Fruit fly (Drosophila melanogaster): ENCODE data around the gene CG9215.
A peak's percentile ranks its signal among the peaks of the same experiment; 100 is the strongest.

The CG9215 gene

dm6 chrX:15554256-15554678 lies 28.4 kb downstream of the CG9215 start, which contains the start of gene Ac13E (continued):
- TF ChIP-seq hkb (optimal IDR thresholded peaks at IDR 0.05): no peak
- TF ChIP-seq hkb (GFP tag; IDR thresholded peaks at IDR 0.05): peak; percentile 93
- TF ChIP-seq eve (GFP tag; optimal IDR thresholded peaks at IDR 0.05): peak; percentile 33 to 95
- peak; percentile 59 for TF ChIP-seq CG7928 (GFP tag; optimal IDR thresholded peaks at IDR 0.05)
- peak; percentile 40; the same call in 1 of the 2 replicates for TF ChIP-seq CG10321 (GFP tag; IDR thresholded peaks at IDR 0.05)
- TF ChIP-seq CG4360 (GFP tag; IDR thresholded peaks at IDR 0.05): 0 out of 2 replicates have a peak, but pooled peaks have one; percentile 44
- TF ChIP-seq Scr (GFP tag; IDR thresholded peaks at IDR 0.05; ENCODE audit: partially characterized antibody): peak; percentile 57
- peak; percentile 88 for TF ChIP-seq CG16815 (GFP tag; optimal IDR thresholded peaks at IDR 0.05)
- peak; percentile 86 for TF ChIP-seq CG14441 (GFP tag; IDR thresholded peaks at IDR 0.05)
- TF ChIP-seq CG13287 (GFP tag; IDR thresholded peaks at IDR 0.05; ENCODE audit: partially characterized antibody): peak; percentile 58
- TF ChIP-seq jigr1 (GFP tag; IDR thresholded peaks at IDR 0.05): peak; percentile 78
- peak; percentile 59 for TF ChIP-seq pb (GFP tag; optimal IDR thresholded peaks at IDR 0.05)
- peak; percentile 88 for TF ChIP-seq CG11723 (GFP tag; optimal IDR thresholded peaks at IDR 0.05)
- peak; percentile 79 for TF ChIP-seq pho (GFP tag; optimal IDR thresholded peaks at IDR 0.05)
- peak; percentile 90 for TF ChIP-seq CG4282 (GFP tag; optimal IDR thresholded peaks at IDR 0.05)
- TF ChIP-seq CG15073 (GFP tag; optimal IDR thresholded peaks at IDR 0.05): peak; percentile 27
- peak; percentile 48; the same call in 1 of the 2 replicates for TF ChIP-seq CG42726 (GFP tag; IDR thresholded peaks at IDR 0.05; ENCODE audit: partially characterized antibody)
- TF ChIP-seq Mes4 (GFP tag; optimal IDR thresholded peaks at IDR 0.05): peak; percentile 65
- peak; percentile 80 for TF ChIP-seq Atf-2 (GFP tag; optimal IDR thresholded peaks at IDR 0.05)
- peak; percentile 66 for TF ChIP-seq CG31388 (GFP tag; optimal IDR thresholded peaks at IDR 0.05)
- TF ChIP-seq CG16779 (GFP tag; IDR thresholded peaks at IDR 0.05): 0 out of 2 replicates have a peak, but pooled peaks have one; percentile 33
- TF ChIP-seq pzg (GFP tag; optimal IDR thresholded peaks at IDR 0.05): no peak
- peak; percentile 80 for TF ChIP-seq ken (GFP tag; IDR thresholded peaks at IDR 0.05)
- TF ChIP-seq bcd (GFP tag; optimal IDR thresholded peaks at IDR 0.05): peak; percentile 88
- TF ChIP-seq Atf6 (GFP tag; IDR thresholded peaks at IDR 0.05): peak; percentile 86; the same call in 1 of the 2 replicates
- peak; percentile 8 for TF ChIP-seq CG17912 (GFP tag; optimal IDR thresholded peaks at IDR 0.05)
- TF ChIP-seq lmd (GFP tag; IDR thresholded peaks at IDR 0.05): peak; percentile 92
- peak; percentile 52 for TF ChIP-seq CG3163 (GFP tag; optimal IDR thresholded peaks at IDR 0.05)
- peak; percentile 89 for TF ChIP-seq CG4404 (GFP tag; IDR thresholded peaks at IDR 0.05)
- TF ChIP-seq ind (GFP tag; optimal IDR thresholded peaks at IDR 0.05): peak; percentile 88
- peak; percentile 80 for TF ChIP-seq Oaz (GFP tag; IDR thresholded peaks at IDR 0.05)
- TF ChIP-seq Bgb (GFP tag; IDR thresholded peaks at IDR 0.05; ENCODE audit: partially characterized antibody): peak; percentile 58
- peak; percentile 92 for TF ChIP-seq CG10979 (tag; optimal IDR thresholded peaks at IDR 0.05)
- peak; percentile 85 for TF ChIP-seq Hr3 (GFP tag; optimal IDR thresholded peaks at IDR 0.05)
- peak; percentile 79 for TF ChIP-seq NC2β (GFP tag; optimal IDR thresholded peaks at IDR 0.05)
- peak; percentile 59; the same call in 1 of the 2 replicates for TF ChIP-seq toy (GFP tag; IDR thresholded peaks at IDR 0.05)
- TF ChIP-seq Hr39 (optimal IDR thresholded peaks at IDR 0.05): no peak
- peak; percentile 92 for TF ChIP-seq CG14014 (GFP tag; IDR thresholded peaks at IDR 0.05)
- TF ChIP-seq mam (GFP tag; optimal IDR thresholded peaks at IDR 0.05): peak; percentile 82
- peak; percentile 61 for TF ChIP-seq inv (GFP tag; IDR thresholded peaks at IDR 0.05; ENCODE audit: partially characterized antibody)
- peak; percentile 71; the same call in 1 of the 3 replicates for TF ChIP-seq CG2889 (GFP tag; IDR thresholded peaks at IDR 0.05)
- TF ChIP-seq bigmax (GFP tag; optimal IDR thresholded peaks at IDR 0.05): no peak
- TF ChIP-seq CG6689 (GFP tag; IDR thresholded peaks at IDR 0.05): peak; percentile 93
- peak; percentile 88 for TF ChIP-seq CG32767 (GFP tag; IDR thresholded peaks at IDR 0.05)
- no peak for TF ChIP-seq HLHmδ (GFP tag; optimal IDR thresholded peaks at IDR 0.05)
- peak; percentile 91 for TF ChIP-seq tin (GFP tag; optimal IDR thresholded peaks at IDR 0.05)
- TF ChIP-seq Oli (tag; optimal IDR thresholded peaks at IDR 0.05): peak; percentile 94
- TF ChIP-seq CG7987 (GFP tag; optimal IDR thresholded peaks at IDR 0.05): peak; percentile 26
- TF ChIP-seq CG13624 (GFP tag; optimal IDR thresholded peaks at IDR 0.05): peak; percentile 77
- peak; percentile 92 for TF ChIP-seq CG2120 (GFP tag; optimal IDR thresholded peaks at IDR 0.05)
- peak; percentile 83 for TF ChIP-seq CG6765 (GFP tag; optimal IDR thresholded peaks at IDR 0.05)

Measured in whole organism, embryonic.